Fruit fly (Drosophila melanogaster) whole organism, embryonic: ENCODE data around the gene CG13484.

ENCODE experiments used
- Antp ChIP-seq: fragments of 200-800 bp; sonication (Bioruptor generic); optimal IDR thresholded peaks from 3 replicates; lab custom pipeline; 2016; ENCODE audit warnings: missing biosample characterization, missing genetic modification characterization
- Bdp1 ChIP-seq: fragments of 200-800 bp; sonication (Bioruptor generic); optimal IDR thresholded peaks from 3 replicates; lab custom pipeline; 2016; ENCODE audit warnings: missing biosample characterization, missing genetic modification characterization
- Blimp-1 ChIP-seq: fragments of 200-800 bp; sonication (Bioruptor generic); optimal IDR thresholded peaks from 3 replicates; lab custom pipeline; 2018; ENCODE audit warnings: missing biosample characterization, missing genetic modification characterization, mild to moderate bottlenecking, moderate library complexity, missing genetic modification reagents
- CG10267 ChIP-seq: fragments of 200-800 bp; sonication (Bioruptor generic); optimal IDR thresholded peaks from 2 replicates; lab custom pipeline; 2018; ENCODE audit warnings: missing biosample characterization, mild to moderate bottlenecking, missing genetic modification characterization, moderate library complexity
- CG10431 ChIP-seq: fragments of 200-800 bp; sonication (Bioruptor generic); optimal IDR thresholded peaks from 3 replicates; lab custom pipeline; 2018; ENCODE audit warnings: missing biosample characterization, mild to moderate bottlenecking, missing genetic modification characterization
- CG10654 ChIP-seq: fragments of 200-800 bp; sonication (Bioruptor generic); optimal IDR thresholded peaks from 2 replicates; lab custom pipeline; 2016; ENCODE audit warnings: missing biosample characterization, missing genetic modification characterization
- CG11085 ChIP-seq: fragments of 200-800 bp; sonication (Bioruptor generic); IDR thresholded peaks from 2 replicates; pipeline ENCODE4 v1.3.6; 2022; ENCODE audit warnings: missing biosample characterization, missing genetic modification characterization
- CG11247 ChIP-seq: fragments of 200-800 bp; sonication (Bioruptor generic); IDR thresholded peaks from 2 replicates; pipeline ENCODE4 v1.3.6; 2022; ENCODE audit warnings: missing biosample characterization, missing genetic modification characterization
- CG12155 ChIP-seq: fragments of 200-800 bp; sonication (Bioruptor generic); optimal IDR thresholded peaks from 3 replicates; lab custom pipeline; 2016; ENCODE audit warnings: missing biosample characterization, missing genetic modification characterization
- CG13894 ChIP-seq: fragments of 200-800 bp; sonication (Bioruptor generic); optimal IDR thresholded peaks from 3 replicates; lab custom pipeline; 2018; ENCODE audit warnings: missing biosample characterization, mild to moderate bottlenecking, missing genetic modification characterization, moderate library complexity
- CG15269 ChIP-seq: fragments of 200-800 bp; sonication (Bioruptor generic); optimal IDR thresholded peaks from 2 replicates; lab custom pipeline; 2018; ENCODE audit warnings: missing biosample characterization, mild to moderate bottlenecking, missing genetic modification characterization, moderate library complexity
- CG15514 ChIP-seq: fragments of 200-800 bp; sonication (Bioruptor generic); optimal IDR thresholded peaks from 3 replicates; lab custom pipeline; 2017; ENCODE audit warnings: missing biosample characterization, missing genetic modification characterization, mild to moderate bottlenecking, moderate library complexity, missing genetic modification reagents
- CG1603 ChIP-seq: fragments of 200-800 bp; sonication (Bioruptor generic); optimal IDR thresholded peaks from 2 replicates; lab custom pipeline; 2019; ENCODE audit warnings: missing biosample characterization, mild to moderate bottlenecking, missing genetic modification characterization, moderate library complexity
- CG17912 ChIP-seq: fragments of 200-800 bp; sonication (Bioruptor generic); optimal IDR thresholded peaks from 2 replicates; lab custom pipeline; 2018; ENCODE audit warnings: missing biosample characterization, mild to moderate bottlenecking, missing genetic modification characterization
- CG32532 ChIP-seq: fragments of 200-800 bp; sonication (Bioruptor generic); IDR thresholded peaks from 2 replicates; pipeline ENCODE4 v1.3.6; 2022; ENCODE audit warnings: missing biosample characterization, missing genetic modification characterization
- CG32767 ChIP-seq: fragments of 200-800 bp; sonication (Bioruptor generic); IDR thresholded peaks from 2 replicates; pipeline ENCODE4 v1.3.6; 2022; ENCODE audit warnings: missing biosample characterization, missing genetic modification characterization
- CG33213 ChIP-seq: fragments of 200-800 bp; sonication (Bioruptor generic); optimal IDR thresholded peaks from 3 replicates; lab custom pipeline; 2016; ENCODE audit warnings: missing biosample characterization, missing genetic modification characterization
- CG3838 ChIP-seq: fragments of 200-800 bp; sonication (Bioruptor generic); optimal IDR thresholded peaks from 3 replicates; lab custom pipeline; 2016; ENCODE audit warnings: missing biosample characterization, missing genetic modification characterization
- CG4282 ChIP-seq: fragments of 200-800 bp; sonication (Bioruptor generic); optimal IDR thresholded peaks from 2 replicates; lab custom pipeline; 2016; ENCODE audit warnings: missing biosample characterization, missing genetic modification characterization
- CG6654 ChIP-seq: fragments of 200-800 bp; sonication (Bioruptor generic); optimal IDR thresholded peaks from 2 replicates; lab custom pipeline; 2017; ENCODE audit warnings: missing biosample characterization, mild to moderate bottlenecking, missing genetic modification characterization
- CG9609 ChIP-seq: fragments of 200-800 bp; sonication (Bioruptor generic); optimal IDR thresholded peaks from 3 replicates; lab custom pipeline; 2016; ENCODE audit warnings: missing biosample characterization, missing genetic modification characterization
- CoRest ChIP-seq: fragments of 200-800 bp; sonication (Bioruptor generic); optimal IDR thresholded peaks from 3 replicates; lab custom pipeline; 2018; ENCODE audit warnings: missing biosample characterization, mild to moderate bottlenecking, missing genetic modification characterization, moderate library complexity
- Dbx ChIP-seq: fragments of 200-800 bp; sonication (Bioruptor generic); IDR thresholded peaks from 3 replicates; pipeline ENCODE4 v1.3.6; 2022; ENCODE audit warnings: missing biosample characterization, missing genetic modification characterization
- Dek ChIP-seq: fragments of 200-800 bp; sonication (Bioruptor generic); optimal IDR thresholded peaks from 3 replicates; lab custom pipeline; 2019; ENCODE audit warnings: missing biosample characterization, mild to moderate bottlenecking, missing genetic modification characterization, moderate library complexity
- E2f2 ChIP-seq: fragments of 200-800 bp; sonication (Bioruptor generic); IDR thresholded peaks from 2 replicates; pipeline ENCODE4 v1.3.6; 2022; ENCODE audit warnings: missing biosample characterization, missing genetic modification characterization
- Eip74EF ChIP-seq, 2 experiments: fragments of 200-800 bp in 1 of 2; fragments of >200 bp in 1 of 2; sonication (Bioruptor generic) in 1 of 2; optimal IDR thresholded peaks; 2 replicates each; lab custom pipeline; 2017 to 2019; ENCODE audit warnings: missing biosample characterization in 2 of 2, missing genetic modification characterization in 2 of 2, mild to moderate bottlenecking in 1 of 2, moderate library complexity in 1 of 2
- HmgZ ChIP-seq: fragments of 200-800 bp; sonication (Bioruptor generic); optimal IDR thresholded peaks from 2 replicates; lab custom pipeline; 2018; ENCODE audit warnings: missing biosample characterization, mild to moderate bottlenecking, missing genetic modification characterization
- Hmx ChIP-seq: fragments of 200-800 bp; sonication (Bioruptor generic); optimal IDR thresholded peaks from 2 replicates; lab custom pipeline; 2016; ENCODE audit warnings: missing biosample characterization, missing genetic modification characterization
- MESR4 ChIP-seq: fragments of 200-800 bp; sonication (Bioruptor generic); optimal IDR thresholded peaks from 2 replicates; lab custom pipeline; 2018; ENCODE audit warnings: missing biosample characterization, mild to moderate bottlenecking, missing genetic modification characterization, moderate library complexity
- Max ChIP-seq: fragments of 200-800 bp; sonication (Bioruptor generic); optimal IDR thresholded peaks from 2 replicates; lab custom pipeline; 2016; ENCODE audit warnings: missing biosample characterization, mild to moderate bottlenecking, missing genetic modification characterization
- Med ChIP-seq: fragments of 200-800 bp; sonication (Bioruptor generic); peaks from one replicate; lab custom pipeline; 2016; ENCODE audit warnings: missing biosample characterization, missing genetic modification characterization, mild to moderate bottlenecking, inconsistent platforms, moderate library complexity
- Meics ChIP-seq: fragments of 200-800 bp; sonication (Bioruptor generic); optimal IDR thresholded peaks from 2 replicates; lab custom pipeline; 2017; ENCODE audit warnings: missing biosample characterization, mild to moderate bottlenecking, missing genetic modification characterization
- Neu2 ChIP-seq: fragments of 200-800 bp; sonication (Bioruptor generic); optimal IDR thresholded peaks from 3 replicates; lab custom pipeline; 2016; ENCODE audit warnings: missing biosample characterization, missing genetic modification characterization, borderline replicate concordance
- Scr ChIP-seq: fragments of 200-800 bp; sonication (Bioruptor generic); IDR thresholded peaks from 2 replicates; pipeline ENCODE4 v1.3.6; 2022; ENCODE audit warnings: missing biosample characterization, missing genetic modification characterization; ENCODE audit not compliant: partially characterized antibody
- cas ChIP-seq: fragments of 200-800 bp; sonication (Bioruptor generic); IDR thresholded peaks from 2 replicates; pipeline ENCODE4 v1.3.6; 2022; ENCODE audit warnings: missing biosample characterization, missing genetic modification characterization
- croc ChIP-seq: fragments of 200-800 bp; sonication (Bioruptor generic); conservative IDR thresholded peaks from 3 replicates; pipeline ENCODE4 v1.3.6; 2022; ENCODE audit warnings: missing biosample characterization, missing genetic modification characterization
- crp ChIP-seq, 2 experiments: fragments of 200-800 bp; sonication (Bioruptor generic); optimal IDR thresholded peaks; 2 replicates in 1 of 2; 3 replicates in 1 of 2; lab custom pipeline; 2017; ENCODE audit warnings: missing biosample characterization in 2 of 2, missing genetic modification characterization in 2 of 2, mild to moderate bottlenecking in 1 of 2, moderate library complexity in 1 of 2
- cwo ChIP-seq: fragments of 200-800 bp; sonication (Bioruptor generic); optimal IDR thresholded peaks from 3 replicates; lab custom pipeline; 2017; ENCODE audit warnings: missing biosample characterization, missing genetic modification characterization, mild to moderate bottlenecking, moderate library complexity, missing genetic modification reagents
- dimm ChIP-seq: fragments of 200-800 bp; sonication (Bioruptor generic); IDR thresholded peaks from 2 replicates; pipeline ENCODE4 v1.3.6; 2022; ENCODE audit warnings: missing biosample characterization, missing genetic modification characterization
- emc ChIP-seq: fragments of 200-800 bp; sonication (Bioruptor generic); optimal IDR thresholded peaks from 2 replicates; lab custom pipeline; 2016; ENCODE audit warnings: missing biosample characterization, missing genetic modification characterization
- insv ChIP-seq, 2 experiments: fragments of 200-800 bp; sonication (Bioruptor generic); optimal IDR thresholded peaks; 3 replicates each; lab custom pipeline; 2016 to 2018; ENCODE audit warnings: missing biosample characterization in 2 of 2, missing genetic modification characterization in 2 of 2
- mam ChIP-seq: fragments of 200-800 bp; sonication (Bioruptor generic); optimal IDR thresholded peaks from 3 replicates; lab custom pipeline; 2016; ENCODE audit warnings: missing biosample characterization, missing genetic modification characterization
- nerfin-1 ChIP-seq: fragments of 200-800 bp; sonication (Bioruptor generic); optimal IDR thresholded peaks from 3 replicates; lab custom pipeline; 2019; ENCODE audit warnings: missing biosample characterization, mild to moderate bottlenecking, missing genetic modification characterization, moderate library complexity
- pan ChIP-seq, 4 experiments: fragments of >200 bp in 3 of 4; fragments of 200-800 bp in 1 of 4; sonication (Bioruptor generic) in 1 of 4; optimal IDR thresholded peaks in 3 of 4; IDR thresholded peaks in 1 of 4; 2 replicates each; pipeline versions ENCODE4 v1.3.6 to Lab custom; 2017 to 2022; ENCODE audit warnings: missing biosample characterization in 2 of 4, missing genetic modification characterization in 2 of 4, mixed read lengths in 1 of 4
- pb ChIP-seq: fragments of 200-800 bp; sonication (Bioruptor generic); optimal IDR thresholded peaks from 3 replicates; lab custom pipeline; 2016; ENCODE audit warnings: missing biosample characterization, missing genetic modification characterization
- rib ChIP-seq: fragments of 200-800 bp; sonication (Bioruptor generic); IDR thresholded peaks from 2 replicates; pipeline ENCODE4 v1.3.6; 2022; ENCODE audit warnings: missing biosample characterization, missing genetic modification characterization
- sens ChIP-seq: fragments of 200-800 bp; sonication (Bioruptor generic); peaks from one replicate; lab custom pipeline; 2016; ENCODE audit warnings: missing biosample characterization, missing genetic modification characterization
- sna ChIP-seq: fragments of 200-800 bp; sonication (Bioruptor generic); IDR thresholded peaks from 2 replicates; pipeline ENCODE4 v1.3.6; 2022; ENCODE audit warnings: missing biosample characterization, missing genetic modification characterization; ENCODE audit not compliant: partially characterized antibody
- unpg ChIP-seq: fragments of 200-800 bp; sonication (Bioruptor generic); optimal IDR thresholded peaks from 3 replicates; lab custom pipeline; 2018; ENCODE audit warnings: missing biosample characterization, mild to moderate bottlenecking, missing genetic modification characterization, moderate library complexity
- zfh1 ChIP-seq: fragments of 200-800 bp; sonication (Bioruptor generic); IDR thresholded peaks from 3 replicates; pipeline ENCODE4 v1.3.6; 2022; ENCODE audit warnings: missing biosample characterization, missing genetic modification characterization

Gene CG13484

dm6 chr3L:14071621-14072020 lies 18.7 kb upstream of the CG13484 start, which contains the start of gene Pex1 (continued):
- TF ChIP-seq Scr (GFP tag; lab: Robert Waterston, UW) (peak; percentile 87), CG11085 (GFP tag; lab: Robert Waterston, UW) (no peak), Meics (GFP tag; lab: Kevin White, UChicago) (no peak), E2f2 (GFP tag; lab: Robert Waterston, UW) (peak; percentile 74), Max (GFP tag; lab: Kevin White, UChicago) (peak; percentile 42), Hmx (GFP tag; lab: Kevin White, UChicago) (no peak), CG6654 (no peak), CG33213 (no peak), Dbx (GFP tag; lab: Robert Waterston, UW) (peak; percentile 58; the same call in 2 of the 3 replicates), CG1603 (tag; lab: Kevin White, UChicago) (peak; percentile 62), Dek (no peak), CG15269 (no peak), emc (GFP tag; lab: Kevin White, UChicago) (no peak), nerfin-1 (tag; lab: Kevin White, UChicago) (no peak), CG32532 (GFP tag; lab: Robert Waterston, UW) (peak; percentile 58; the same call in 1 of the 2 replicates), sens (GFP tag; lab: Kevin White, UChicago) (peak; percentile 67), MESR4 (GFP tag; lab: Kevin White, UChicago) (peak; percentile 43), sna (peak; percentile 88), CG10431 (GFP tag; lab: Kevin White, UChicago) (no peak), CG9609 (GFP tag; lab: Kevin White, UChicago) (no peak), CG17912 (GFP tag; lab: Kevin White, UChicago) (no peak), CG13894 (no peak), CG10654 (GFP tag; lab: Kevin White, UChicago) (peak; percentile 0), rib (GFP tag; lab: Robert Waterston, UW) (peak; percentile 58), CoRest (no peak), unpg (GFP tag; lab: Kevin White, UChicago) (no peak), insv (GFP tag; optimal IDR thresholded peaks at IDR 0.05; lab: Kevin White, UChicago) (peak in 1 of 2 experiments; percentile 43), CG15514 (GFP tag; lab: Kevin White, UChicago) (no peak), dimm (GFP tag; lab: Robert Waterston, UW) (no peak), pb (no peak), Neu2 (GFP tag; lab: Kevin White, UChicago) (no peak), CG10267 (tag; lab: Kevin White, UChicago) (peak; percentile 50), CG12155 (GFP tag; lab: Kevin White, UChicago) (no peak), pan (optimal IDR thresholded peaks at IDR 0.05; lab: Kevin White, UChicago) (no peak), pan (GFP tag; optimal IDR thresholded peaks at IDR 0.05 in 1 of 2, IDR thresholded peaks at IDR 0.05 in 1 of 2) (peak in 1 of 2 experiments; percentile 27), CG3838 (no peak), Bdp1 (no peak), Blimp-1 (GFP tag; lab: Kevin White, UChicago) (peak; percentile 42), Antp (GFP tag; lab: Kevin White, UChicago) (no peak), CG11247 (GFP tag; lab: Robert Waterston, UW) (0 out of 2 replicates have a peak, but pooled peaks have one; percentile 9), crp (GFP tag; optimal IDR thresholded peaks at IDR 0.05; lab: Kevin White, UChicago) (peak; percentile 98 to 99), mam (GFP tag; lab: Kevin White, UChicago) (peak; percentile 20), Med (GFP tag; lab: Kevin White, UChicago) (peak; percentile 89), zfh1 (no peak; the same call in 2 of the 3 replicates), croc (no peak), Eip74EF (GFP tag; optimal IDR thresholded peaks at IDR 0.05; lab: Kevin White, UChicago) (no peak), cwo (GFP tag; lab: Kevin White, UChicago) (no peak), CG4282 (GFP tag; lab: Kevin White, UChicago) (no peak), HmgZ (tag; lab: Kevin White, UChicago) (peak; percentile 37), CG32767 (no peak), cas (GFP tag; lab: Robert Waterston, UW) (no peak)
